Fruit fly (Drosophila melanogaster) whole organism, prepupa: ENCODE results near the gene LManII.

Source experiments
- Blimp-1 ChIP-seq: fragments of 200-800 bp; sonication (Bioruptor generic); optimal IDR thresholded peaks from 3 replicates; lab custom pipeline; 2017; ENCODE audit warnings: missing biosample characterization, missing genetic modification characterization, mild to moderate bottlenecking, moderate library complexity, missing genetic modification reagents
- CG11294 ChIP-seq: fragments of 200-800 bp; sonication (Bioruptor generic); IDR thresholded peaks from 2 replicates; pipeline ENCODE4 v1.3.6; 2022; ENCODE audit warnings: missing biosample characterization, missing genetic modification characterization
- CG11902 ChIP-seq: fragments of 200-800 bp; sonication (Bioruptor generic); optimal IDR thresholded peaks from 3 replicates; lab custom pipeline; 2016; ENCODE audit warnings: missing biosample characterization, missing genetic modification characterization
- CG1621 ChIP-seq: fragments of 200-800 bp; sonication (Bioruptor generic); optimal IDR thresholded peaks from 3 replicates; lab custom pipeline; 2018; ENCODE audit warnings: missing biosample characterization, mild to moderate bottlenecking, missing genetic modification characterization
- CG16779 ChIP-seq: fragments of 200-800 bp; sonication (Bioruptor generic); optimal IDR thresholded peaks from 3 replicates; lab custom pipeline; 2017; ENCODE audit warnings: missing biosample characterization, mild to moderate bottlenecking, missing genetic modification characterization
- CG32006 ChIP-seq: fragments of 200-800 bp; sonication (Bioruptor generic); optimal IDR thresholded peaks from 3 replicates; lab custom pipeline; 2017; ENCODE audit warnings: missing biosample characterization, mild to moderate bottlenecking, missing genetic modification characterization
- CG3919 ChIP-seq: fragments of 200-800 bp; sonication (Bioruptor generic); optimal IDR thresholded peaks from 3 replicates; lab custom pipeline; 2016; ENCODE audit warnings: missing biosample characterization, missing genetic modification characterization
- CG4318 ChIP-seq: fragments of 200-800 bp; sonication (Bioruptor generic); optimal IDR thresholded peaks from 3 replicates; lab custom pipeline; 2017; ENCODE audit warnings: missing biosample characterization, mild to moderate bottlenecking, missing genetic modification characterization
- CG6163 ChIP-seq: fragments of 200-800 bp; sonication (Bioruptor generic); IDR thresholded peaks from 3 replicates; pipeline ENCODE4 v1.3.6; 2022; ENCODE audit warnings: missing biosample characterization, missing genetic modification characterization
- CG6276 ChIP-seq: fragments of 200-800 bp; sonication (Bioruptor generic); optimal IDR thresholded peaks from 2 replicates; lab custom pipeline; 2017; ENCODE audit warnings: missing biosample characterization, mild to moderate bottlenecking, missing genetic modification characterization
- CG6808 ChIP-seq: fragments of 200-800 bp; sonication (Bioruptor generic); optimal IDR thresholded peaks from 3 replicates; lab custom pipeline; 2017; ENCODE audit warnings: missing biosample characterization, missing genetic modification characterization, mild to moderate bottlenecking, moderate library complexity, missing genetic modification reagents
- CG6854 ChIP-seq: fragments of 200-800 bp; sonication (Bioruptor generic); optimal IDR thresholded peaks from 2 replicates; lab custom pipeline; 2017; ENCODE audit warnings: missing biosample characterization, mild to moderate bottlenecking, missing genetic modification characterization
- CG7368 ChIP-seq: fragments of 200-800 bp; sonication (Bioruptor generic); optimal IDR thresholded peaks from 3 replicates; lab custom pipeline; 2016; ENCODE audit warnings: missing biosample characterization, missing genetic modification characterization
- CG8319 ChIP-seq: fragments of 200-800 bp; sonication (Bioruptor generic); optimal IDR thresholded peaks from 3 replicates; lab custom pipeline; 2016; ENCODE audit warnings: missing biosample characterization, missing genetic modification characterization
- CG8632 ChIP-seq: fragments of 200-800 bp; sonication (Bioruptor generic); optimal IDR thresholded peaks from 3 replicates; lab custom pipeline; 2016; ENCODE audit warnings: missing biosample characterization, missing genetic modification characterization
- CG9139 ChIP-seq: fragments of 200-800 bp; sonication (Bioruptor generic); optimal IDR thresholded peaks from 3 replicates; lab custom pipeline; 2017; ENCODE audit warnings: missing biosample characterization, mild to moderate bottlenecking, missing genetic modification characterization
- Eip75B ChIP-seq: fragments of 200-800 bp; sonication (Bioruptor generic); optimal IDR thresholded peaks from 3 replicates; lab custom pipeline; 2016; ENCODE audit warnings: missing biosample characterization, missing genetic modification characterization
- Eip78C ChIP-seq: fragments of 200-800 bp; sonication (Bioruptor generic); peaks from one replicate; lab custom pipeline; 2016; ENCODE audit warnings: missing biosample characterization, missing genetic modification characterization
- Eip93F ChIP-seq: fragments of 200-800 bp; sonication (Bioruptor generic); optimal IDR thresholded peaks from 2 replicates; lab custom pipeline; 2016; ENCODE audit warnings: missing biosample characterization, mild to moderate bottlenecking, missing genetic modification characterization
- Ets21C ChIP-seq: fragments of 200-800 bp; sonication (Bioruptor generic); optimal IDR thresholded peaks from 3 replicates; lab custom pipeline; 2016; ENCODE audit warnings: missing biosample characterization, missing genetic modification characterization
- Hr39 ChIP-seq: fragments of 200-800 bp; sonication (Bioruptor generic); optimal IDR thresholded peaks from 2 replicates; lab custom pipeline; 2016; ENCODE audit warnings: missing biosample characterization, missing genetic modification characterization
- Hr4 ChIP-seq: fragments of 200-800 bp; sonication (Bioruptor generic); optimal IDR thresholded peaks from 3 replicates; lab custom pipeline; 2016; ENCODE audit warnings: missing biosample characterization, missing genetic modification characterization
- Met ChIP-seq: fragments of 200-800 bp; sonication (Bioruptor generic); optimal IDR thresholded peaks from 3 replicates; lab custom pipeline; 2016; ENCODE audit warnings: missing biosample characterization, missing genetic modification characterization
- Smox ChIP-seq: fragments of 200-800 bp; sonication (Bioruptor generic); optimal IDR thresholded peaks from 3 replicates; lab custom pipeline; 2016; ENCODE audit warnings: missing biosample characterization, missing genetic modification characterization
- Sox102F ChIP-seq: fragments of 200-800 bp; sonication (Bioruptor generic); optimal IDR thresholded peaks from 2 replicates; lab custom pipeline; 2016; ENCODE audit warnings: missing biosample characterization, mild to moderate bottlenecking, missing genetic modification characterization
- Sox14 ChIP-seq: fragments of 200-800 bp; sonication (Bioruptor generic); optimal IDR thresholded peaks from 3 replicates; lab custom pipeline; 2016; ENCODE audit warnings: missing biosample characterization, missing genetic modification characterization
- achi ChIP-seq: fragments of 200-800 bp; sonication (Bioruptor generic); optimal IDR thresholded peaks from 3 replicates; lab custom pipeline; 2016; ENCODE audit warnings: missing biosample characterization, missing genetic modification characterization
- acj6 ChIP-seq: fragments of 200-800 bp; sonication (Bioruptor generic); optimal IDR thresholded peaks from 3 replicates; lab custom pipeline; 2016; ENCODE audit warnings: missing biosample characterization, missing genetic modification characterization
- cyc ChIP-seq: fragments of 200-800 bp; sonication (Bioruptor generic); optimal IDR thresholded peaks from 3 replicates; lab custom pipeline; 2016; ENCODE audit warnings: missing biosample characterization, missing genetic modification characterization
- dsx ChIP-seq: fragments of 200-800 bp; optimal IDR thresholded peaks from 3 replicates; lab custom pipeline; 2019; ENCODE audit warnings: missing biosample characterization, mild to moderate bottlenecking, missing genetic modification characterization, moderate library complexity; ENCODE audit not compliant: poor library complexity, severe bottlenecking
- eg ChIP-seq: fragments of 200-800 bp; sonication (Bioruptor generic); IDR thresholded peaks from 3 replicates; pipeline ENCODE4 v1.3.6; 2022; ENCODE audit warnings: missing biosample characterization, missing genetic modification characterization
- esn ChIP-seq: fragments of 200-800 bp; sonication (Bioruptor generic); optimal IDR thresholded peaks from 2 replicates; lab custom pipeline; 2016; ENCODE audit warnings: missing biosample characterization, mild to moderate bottlenecking, missing genetic modification characterization, moderate library complexity
- fd59A ChIP-seq: fragments of 200-800 bp; sonication (Bioruptor generic); optimal IDR thresholded peaks from 2 replicates; lab custom pipeline; 2017; ENCODE audit warnings: missing biosample characterization, mild to moderate bottlenecking, missing genetic modification characterization, missing genetic modification reagents
- fkh ChIP-seq: fragments of 200-800 bp; sonication (Bioruptor generic); optimal IDR thresholded peaks from 3 replicates; lab custom pipeline; 2017; ENCODE audit warnings: missing biosample characterization, mild to moderate bottlenecking, missing genetic modification characterization, moderate library complexity
- lz ChIP-seq: fragments of 200-800 bp; sonication (Bioruptor generic); optimal IDR thresholded peaks from 3 replicates; lab custom pipeline; 2016; ENCODE audit warnings: missing biosample characterization, missing genetic modification characterization
- net ChIP-seq: fragments of 200-800 bp; sonication (Bioruptor generic); optimal IDR thresholded peaks from 3 replicates; lab custom pipeline; 2016; ENCODE audit warnings: missing biosample characterization, missing genetic modification characterization
- pdm3 ChIP-seq: fragments of 200-800 bp; sonication (Bioruptor generic); optimal IDR thresholded peaks from 3 replicates; lab custom pipeline; 2016; ENCODE audit warnings: missing biosample characterization, missing genetic modification characterization
- spab ChIP-seq: fragments of 200-800 bp; sonication (Bioruptor generic); optimal IDR thresholded peaks from 2 replicates; lab custom pipeline; 2017; ENCODE audit warnings: missing biosample characterization, mild to moderate bottlenecking, missing genetic modification characterization, missing genetic modification reagents
- ss ChIP-seq, 2 experiments: fragments of 200-800 bp; sonication (Bioruptor generic); optimal IDR thresholded peaks; 2 replicates in 1 of 2; 3 replicates in 1 of 2; lab custom pipeline; 2017 to 2018; ENCODE audit warnings: mild to moderate bottlenecking in 2 of 2, missing biosample characterization in 2 of 2, missing genetic modification characterization in 2 of 2, moderate library complexity in 1 of 2
- svp ChIP-seq: fragments of 200-800 bp; sonication (Bioruptor generic); peaks from one replicate; lab custom pipeline; 2016; ENCODE audit warnings: missing biosample characterization, missing genetic modification characterization
- vri ChIP-seq: fragments of 200-800 bp; sonication (Bioruptor generic); optimal IDR thresholded peaks from 3 replicates; lab custom pipeline; 2016; ENCODE audit warnings: missing biosample characterization, mild to moderate bottlenecking, missing genetic modification characterization

LManII gene

DNA sequence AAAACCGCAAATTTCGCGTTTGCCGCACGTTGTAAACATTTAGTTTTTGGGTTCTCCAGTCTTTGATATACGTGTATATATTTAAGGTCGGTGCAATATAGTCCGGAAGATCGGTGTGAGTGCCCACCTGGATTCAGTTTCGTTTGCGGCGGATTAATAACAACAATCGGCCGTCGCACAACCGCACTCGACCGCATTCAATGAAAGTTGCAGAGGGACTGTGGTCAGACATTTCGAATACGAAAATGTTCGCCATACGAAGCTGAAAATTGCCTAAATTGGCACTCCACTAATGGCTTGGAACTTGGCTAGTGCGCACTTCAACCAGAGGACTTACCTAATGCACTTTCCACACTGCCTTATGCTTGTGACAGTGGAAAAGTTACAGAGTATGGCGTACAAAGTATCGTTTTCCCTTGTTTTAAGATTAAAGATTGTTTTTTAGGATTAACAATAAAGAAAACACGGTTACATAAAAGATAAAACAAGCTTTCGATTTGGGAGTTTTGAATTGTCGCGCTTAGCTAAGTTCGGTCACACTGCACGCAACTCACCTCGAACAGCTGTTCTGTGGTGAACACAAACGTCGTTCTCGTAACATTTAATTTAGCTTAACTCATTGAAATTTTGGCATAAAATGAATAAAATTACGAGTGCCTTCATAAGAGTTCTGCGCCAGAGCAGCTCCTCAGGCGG is 49.2 kb downstream of the LManII start, which contains the start of the genes Myo31DF and CG6094:
Gene Myo31DF, minus strand, starts transcription at position 223 of the 696 bp plus-strand sequence.
Gene CG6094, plus strand, starts transcription at position 525 of the 696 bp plus-strand sequence.
- no peak for TF ChIP-seq fd59A (GFP tag; lab: Kevin White, UChicago)
- TF ChIP-seq Met (GFP tag; lab: Kevin White, UChicago): no peak
- peak; percentile 20 for TF ChIP-seq CG6808 (GFP tag; lab: Kevin White, UChicago)
- TF ChIP-seq CG6276 (GFP tag; lab: Kevin White, UChicago): no peak
- peak in 1 of 2 experiments; percentile 29 for TF ChIP-seq ss (GFP tag; optimal IDR thresholded peaks at IDR 0.05; lab: Kevin White, UChicago)
- no peak for TF ChIP-seq Eip93F (GFP tag; lab: Kevin White, UChicago)
- TF ChIP-seq CG32006 (GFP tag; lab: Kevin White, UChicago): no peak
- TF ChIP-seq CG6163: peak; percentile 43; the same call in 1 of the 3 replicates
- TF ChIP-seq CG8319 (GFP tag; lab: Kevin White, UChicago): no peak
- no peak for TF ChIP-seq pdm3 (GFP tag; lab: Kevin White, UChicago)
- TF ChIP-seq Sox14 (GFP tag; lab: Kevin White, UChicago): peak; percentile 36
- no peak for TF ChIP-seq CG16779 (tag; lab: Kevin White, UChicago)
- peak; percentile 27 for TF ChIP-seq esn (GFP tag; lab: Kevin White, UChicago)
- TF ChIP-seq achi: no peak
- no peak for TF ChIP-seq Ets21C (GFP tag; lab: Kevin White, UChicago)
- TF ChIP-seq eg (GFP tag; lab: Robert Waterston, UW): peak; percentile 29; the same call in 2 of the 3 replicates
- no peak for TF ChIP-seq CG8632
- TF ChIP-seq vri: peak; percentile 53
- TF ChIP-seq svp (GFP tag; lab: Kevin White, UChicago): peak; percentile 66
- no peak for TF ChIP-seq Smox (GFP tag; lab: Kevin White, UChicago)
- TF ChIP-seq CG11902 (GFP tag; lab: Kevin White, UChicago): no peak
- TF ChIP-seq CG7368 (GFP tag; lab: Kevin White, UChicago): no peak
- TF ChIP-seq fkh (GFP tag; lab: Kevin White, UChicago): no peak
- TF ChIP-seq Sox102F (GFP tag; lab: Kevin White, UChicago): no peak
- peak; percentile 38 for TF ChIP-seq dsx (GFP tag; lab: Kevin White, UChicago)
- no peak for TF ChIP-seq CG6854 (GFP tag; lab: Kevin White, UChicago)
- TF ChIP-seq Hr39 (GFP tag; lab: Kevin White, UChicago): peak; percentile 19
- no peak for TF ChIP-seq cyc (GFP tag; lab: Kevin White, UChicago)
- peak; percentile 65 for TF ChIP-seq CG1621 (tag; lab: Kevin White, UChicago)
- TF ChIP-seq Eip78C (GFP tag; lab: Kevin White, UChicago): peak; percentile 75
- no peak for TF ChIP-seq spab (GFP tag; lab: Kevin White, UChicago)
- TF ChIP-seq Hr4 (GFP tag; lab: Kevin White, UChicago): no peak
- no peak for TF ChIP-seq CG4318
- peak; percentile 10 for TF ChIP-seq lz (GFP tag; lab: Kevin White, UChicago)
- TF ChIP-seq acj6 (GFP tag; lab: Kevin White, UChicago): no peak
- TF ChIP-seq net (GFP tag; lab: Kevin White, UChicago): no peak
- TF ChIP-seq CG11294 (GFP tag; lab: Robert Waterston, UW): no peak
- TF ChIP-seq CG3919 (GFP tag; lab: Kevin White, UChicago): peak; percentile 32
- no peak for TF ChIP-seq CG9139 (GFP tag; lab: Kevin White, UChicago)
- TF ChIP-seq Eip75B (GFP tag; lab: Kevin White, UChicago): peak; percentile 23
- no peak for TF ChIP-seq Blimp-1 (GFP tag; lab: Kevin White, UChicago)
